Fruit fly (Drosophila melanogaster) whole organism: ENCODE results near the gene CG9592.

Source experiments
- CG8478 ChIP-seq: fragments of >200 bp; optimal IDR thresholded peaks from 2 replicates; lab custom pipeline; 2018; ENCODE audit warnings: inconsistent platforms
- Dll ChIP-seq: fragments of >200 bp; optimal IDR thresholded peaks from 2 replicates; lab custom pipeline; 2017
- psq ChIP-seq: fragments of >200 bp; optimal IDR thresholded peaks from 2 replicates; lab custom pipeline; 2017
- usp ChIP-seq: fragments of >200 bp; optimal IDR thresholded peaks from 2 replicates; lab custom pipeline; 2017; ENCODE audit warnings: missing biosample characterization, missing genetic modification characterization, mixed read lengths

dm6 chr3L:14552925-14553239 is 35.3 kb downstream of the CG9592 start:
- TF ChIP-seq Dll (no peak), psq (lab: Kevin White, UChicago) (no peak), usp (GFP tag; lab: Kevin White, UChicago) (no peak), CG8478 (no peak)
